Fruit fly (Drosophila melanogaster): Measurements from ENCODE around the gene Ctps.
A peak's percentile ranks its signal among the peaks of the same experiment; 100 is the strongest.

Ctps gene

DNA sequence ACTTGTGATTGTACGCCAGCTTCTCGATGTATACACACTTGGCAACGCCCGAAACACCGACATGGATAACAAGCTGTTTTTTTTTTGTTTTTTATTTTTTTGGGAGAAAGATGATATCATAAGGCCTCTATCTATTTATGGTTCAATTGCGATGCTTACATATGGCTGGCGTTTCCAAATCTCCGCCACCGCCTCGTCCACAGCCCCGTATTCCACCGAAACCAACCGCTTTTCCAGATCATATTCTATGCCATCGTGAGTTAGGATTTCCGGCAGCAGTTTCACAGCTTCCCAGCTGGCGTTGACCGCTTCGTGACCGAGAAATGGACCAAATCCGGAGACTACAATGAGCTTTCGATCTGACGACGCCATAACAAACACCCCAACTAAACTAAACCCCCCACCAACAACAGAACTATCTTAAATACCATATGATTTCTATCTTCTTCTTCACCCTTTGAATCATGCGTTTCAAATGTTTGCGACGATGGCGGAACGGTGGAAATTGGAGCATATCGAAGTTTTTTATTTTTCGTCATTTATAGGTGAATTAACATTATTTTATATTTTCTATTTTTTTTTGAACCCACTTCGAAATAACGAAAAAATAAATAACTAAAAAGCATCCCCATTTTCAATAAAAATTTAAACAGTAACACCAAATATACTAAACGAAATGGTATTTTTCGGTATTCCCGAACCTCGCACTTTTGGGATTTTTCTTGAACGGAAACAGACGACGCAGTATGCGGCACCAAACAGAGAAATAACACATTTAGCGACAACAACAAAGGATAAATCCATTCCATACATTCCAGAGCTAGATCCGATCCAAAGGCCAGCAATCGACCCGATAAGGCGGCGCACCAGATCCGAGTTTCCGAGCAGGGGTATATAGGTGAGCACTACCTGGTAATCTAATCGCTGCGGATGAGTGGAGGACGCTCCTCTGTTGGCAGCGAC is 46.2 kb downstream of the Ctps start, which contains the start of the genes CG32147 and Pex3 (continued):
- TF ChIP-seq BEAF-32 (GFP tag; optimal IDR thresholded peaks at IDR 0.05) = peak; percentile 55
- TF ChIP-seq CG43689 (GFP tag; IDR thresholded peaks at IDR 0.05) = no peak
- TF ChIP-seq dpn (GFP tag; optimal IDR thresholded peaks at IDR 0.05) = peak in 1 of 2 experiments; percentile 18
- no peak for TF ChIP-seq p53 (GFP tag; optimal IDR thresholded peaks at IDR 0.05)
- peak in 1 of 3 experiments; percentile 39 for TF ChIP-seq Stat92E (GFP tag; optimal IDR thresholded peaks at IDR 0.05)
- no peak for TF ChIP-seq E2f1 (GFP tag; IDR thresholded peaks at IDR 0.05)
- TF ChIP-seq Hr3 (GFP tag; optimal IDR thresholded peaks at IDR 0.05) = no peak
- no peak for TF ChIP-seq insv (GFP tag; optimal IDR thresholded peaks at IDR 0.05)
- TF ChIP-seq CG3838 (GFP tag; optimal IDR thresholded peaks at IDR 0.05) = no peak
- TF ChIP-seq CG12236 (GFP tag; optimal IDR thresholded peaks at IDR 0.05) = no peak
- no peak for TF ChIP-seq CG4820 (GFP tag; optimal IDR thresholded peaks at IDR 0.05)
- no peak for TF ChIP-seq Hsf (GFP tag; optimal IDR thresholded peaks at IDR 0.05)
- peak; percentile 85 for TF ChIP-seq YL-1 (GFP tag; optimal IDR thresholded peaks at IDR 0.05)
- peak; percentile 74; the same call in 1 of the 3 replicates for TF ChIP-seq CG34422 (GFP tag; IDR thresholded peaks at IDR 0.05)
- peak; percentile 48; the same call in 1 of the 2 replicates for TF ChIP-seq CG31441 (GFP tag; IDR thresholded peaks at IDR 0.05)
- peak; percentile 8 for TF ChIP-seq CG12299 (tag; optimal IDR thresholded peaks at IDR 0.05)
- no peak for TF ChIP-seq Spps (tag; optimal IDR thresholded peaks at IDR 0.05)
- TF ChIP-seq maf-S (GFP tag; optimal IDR thresholded peaks at IDR 0.05) = no peak
- no peak for TF ChIP-seq CG11723 (GFP tag; optimal IDR thresholded peaks at IDR 0.05)
- no peak for TF ChIP-seq CG11093 (GFP tag; IDR thresholded peaks at IDR 0.05)
- no peak for TF ChIP-seq CG14965 (GFP tag; optimal IDR thresholded peaks at IDR 0.05; ENCODE audit: borderline replicate concordance)
- no peak for TF ChIP-seq fu2 (GFP tag; optimal IDR thresholded peaks at IDR 0.05)
- no peak for TF ChIP-seq CG6765 (GFP tag; optimal IDR thresholded peaks at IDR 0.05)
- TF ChIP-seq Rfx (GFP tag; IDR thresholded peaks at IDR 0.05) = peak; percentile 7; the same call in 1 of the 2 replicates
- peak; percentile 83 for TF ChIP-seq sd (tag; optimal IDR thresholded peaks at IDR 0.05)
- TF ChIP-seq CG3847 (GFP tag; IDR thresholded peaks at IDR 0.05) = no peak
- TF ChIP-seq pan (optimal IDR thresholded peaks at IDR 0.05) = no peak
- no peak for TF ChIP-seq pan (GFP tag; optimal IDR thresholded peaks at IDR 0.05 in 1 of 2, IDR thresholded peaks at IDR 0.05 in 1 of 2)
- peak; percentile 45; the same call in 1 of the 2 replicates for TF ChIP-seq MBD-R2 (GFP tag; IDR thresholded peaks at IDR 0.05)
- TF ChIP-seq knrl (GFP tag; IDR thresholded peaks at IDR 0.05; ENCODE audit: partially characterized antibody) = no peak
- peak; percentile 39 for TF ChIP-seq D19A (tag; optimal IDR thresholded peaks at IDR 0.05)
- TF ChIP-seq CG16863 (GFP tag; optimal IDR thresholded peaks at IDR 0.05) = no peak
- no peak; the same call in 2 of the 3 replicates for TF ChIP-seq CG11695 (GFP tag; IDR thresholded peaks at IDR 0.05)
- no peak for TF ChIP-seq Dad (GFP tag; optimal IDR thresholded peaks at IDR 0.05)
- TF ChIP-seq Bteb2 (GFP tag; optimal IDR thresholded peaks at IDR 0.05) = no peak
- TF ChIP-seq CG17359 (tag; optimal IDR thresholded peaks at IDR 0.05) = no peak
- TF ChIP-seq her (GFP tag; optimal IDR thresholded peaks at IDR 0.05) = no peak
- peak; percentile 82 for TF ChIP-seq MESR4 (GFP tag; optimal IDR thresholded peaks at IDR 0.05)
- TF ChIP-seq kah (GFP tag; optimal IDR thresholded peaks at IDR 0.05) = no peak
- TF ChIP-seq CG9817 (tag; optimal IDR thresholded peaks at IDR 0.05) = no peak
- no peak for TF ChIP-seq CG11504 (tag; optimal IDR thresholded peaks at IDR 0.05)
- TF ChIP-seq prd (optimal IDR thresholded peaks at IDR 0.05) = no peak
- TF ChIP-seq prd (GFP tag; IDR thresholded peaks at IDR 0.05) = no peak
- TF ChIP-seq slbo (GFP tag; IDR thresholded peaks at IDR 0.05) = no peak
- no peak for TF ChIP-seq eve (GFP tag; optimal IDR thresholded peaks at IDR 0.05)
- TF ChIP-seq CG15479 (GFP tag; optimal IDR thresholded peaks at IDR 0.05) = no peak
- TF ChIP-seq NC2β (GFP tag; optimal IDR thresholded peaks at IDR 0.05) = no peak
- TF ChIP-seq Max (GFP tag; optimal IDR thresholded peaks at IDR 0.05) = peak; percentile 22
- peak; percentile 79 for TF ChIP-seq Sin3A (optimal IDR thresholded peaks at IDR 0.05)
- peak; percentile 16 for TF ChIP-seq gem (tag; optimal IDR thresholded peaks at IDR 0.05)

Measured in whole organism, embryonic.